Fruit fly (Drosophila melanogaster) whole organism, embryonic: Measurements from ENCODE around the gene Gnpat.

ENCODE experiments used
- Atf3 ChIP-seq: fragments of 200-800 bp; sonication (Bioruptor generic); optimal IDR thresholded peaks from 3 replicates; lab custom pipeline; 2016; ENCODE audit warnings: missing biosample characterization, missing genetic modification characterization
- CG10267 ChIP-seq: fragments of 200-800 bp; sonication (Bioruptor generic); optimal IDR thresholded peaks from 2 replicates; lab custom pipeline; 2018; ENCODE audit warnings: missing biosample characterization, mild to moderate bottlenecking, missing genetic modification characterization, moderate library complexity
- CG10959 ChIP-seq: fragments of 200-800 bp; sonication (Bioruptor generic); IDR thresholded peaks from 2 replicates; pipeline ENCODE4 v1.3.6; 2022; ENCODE audit warnings: missing biosample characterization, missing genetic modification characterization
- CG11398 ChIP-seq: fragments of 200-800 bp; sonication (Bioruptor generic); optimal IDR thresholded peaks from 2 replicates; lab custom pipeline; 2016; ENCODE audit warnings: missing biosample characterization, missing genetic modification characterization
- CG12071 ChIP-seq: fragments of 200-800 bp; sonication (Bioruptor generic); optimal IDR thresholded peaks from 3 replicates; lab custom pipeline; 2018; ENCODE audit warnings: missing biosample characterization, mild to moderate bottlenecking, missing genetic modification characterization
- CG12104 ChIP-seq: fragments of 200-800 bp; sonication (Bioruptor generic); optimal IDR thresholded peaks from 3 replicates; lab custom pipeline; 2016; ENCODE audit warnings: missing biosample characterization, missing genetic modification characterization
- CG12942 ChIP-seq: fragments of 200-800 bp; sonication (Bioruptor generic); optimal IDR thresholded peaks from 3 replicates; lab custom pipeline; 2016; ENCODE audit warnings: missing biosample characterization, missing genetic modification characterization
- CG13775 ChIP-seq: fragments of 200-800 bp; sonication (Bioruptor generic); optimal IDR thresholded peaks from 3 replicates; lab custom pipeline; 2017; ENCODE audit warnings: missing biosample characterization, mild to moderate bottlenecking, missing genetic modification characterization
- CG14667 ChIP-seq: fragments of 200-800 bp; sonication (Bioruptor generic); IDR thresholded peaks from 2 replicates; pipeline ENCODE4 v1.3.6; 2022; ENCODE audit warnings: missing biosample characterization, missing genetic modification characterization
- CG15696 ChIP-seq: fragments of 200-800 bp; sonication (Bioruptor generic); optimal IDR thresholded peaks from 2 replicates; lab custom pipeline; 2019; ENCODE audit warnings: missing biosample characterization, mild to moderate bottlenecking, missing genetic modification characterization, moderate library complexity
- CG1647 ChIP-seq: fragments of 200-800 bp; sonication (Bioruptor generic); optimal IDR thresholded peaks from 3 replicates; lab custom pipeline; 2016; ENCODE audit warnings: missing biosample characterization, missing genetic modification characterization
- CG17359 ChIP-seq: fragments of 200-800 bp; sonication (Bioruptor generic); optimal IDR thresholded peaks from 3 replicates; lab custom pipeline; 2018; ENCODE audit warnings: missing biosample characterization, mild to moderate bottlenecking, missing genetic modification characterization, moderate library complexity
- CG2678 ChIP-seq: fragments of 200-800 bp; sonication (Bioruptor generic); optimal IDR thresholded peaks from 3 replicates; lab custom pipeline; 2019; ENCODE audit warnings: missing biosample characterization, mild to moderate bottlenecking, missing genetic modification characterization, moderate library complexity
- CG34376 ChIP-seq: fragments of 200-800 bp; sonication (Bioruptor generic); optimal IDR thresholded peaks from 2 replicates; lab custom pipeline; 2018; ENCODE audit warnings: missing biosample characterization, mild to moderate bottlenecking, missing genetic modification characterization
- CG4282 ChIP-seq: fragments of 200-800 bp; sonication (Bioruptor generic); optimal IDR thresholded peaks from 2 replicates; lab custom pipeline; 2016; ENCODE audit warnings: missing biosample characterization, missing genetic modification characterization
- CG6765 ChIP-seq: fragments of 200-800 bp; sonication (Bioruptor generic); optimal IDR thresholded peaks from 3 replicates; lab custom pipeline; 2017; ENCODE audit warnings: missing biosample characterization, mild to moderate bottlenecking, missing genetic modification characterization
- CG7357 ChIP-seq: fragments of 200-800 bp; sonication (Bioruptor generic); IDR thresholded peaks from 3 replicates; pipeline ENCODE4 v1.3.6; 2022; ENCODE audit warnings: missing biosample characterization, missing genetic modification characterization
- CG7839 ChIP-seq: fragments of 200-800 bp; sonication (Bioruptor generic); optimal IDR thresholded peaks from 3 replicates; lab custom pipeline; 2018; ENCODE audit warnings: missing biosample characterization, mild to moderate bottlenecking, missing genetic modification characterization, moderate library complexity
- CG7928 ChIP-seq: fragments of 200-800 bp; sonication (Bioruptor generic); optimal IDR thresholded peaks from 2 replicates; lab custom pipeline; 2017; ENCODE audit warnings: missing biosample characterization, mild to moderate bottlenecking, missing genetic modification characterization
- CG8089 ChIP-seq: fragments of 200-800 bp; sonication (Bioruptor generic); optimal IDR thresholded peaks from 3 replicates; lab custom pipeline; 2016; ENCODE audit warnings: missing biosample characterization, missing genetic modification characterization
- CG8478 ChIP-seq: fragments of >200 bp; optimal IDR thresholded peaks from 2 replicates; lab custom pipeline; 2018
- CG8944 ChIP-seq: fragments of 200-800 bp; sonication (Bioruptor generic); optimal IDR thresholded peaks from 3 replicates; lab custom pipeline; 2016; ENCODE audit warnings: missing biosample characterization, missing genetic modification characterization
- CG9609 ChIP-seq: fragments of 200-800 bp; sonication (Bioruptor generic); optimal IDR thresholded peaks from 3 replicates; lab custom pipeline; 2016; ENCODE audit warnings: missing biosample characterization, missing genetic modification characterization
- CoRest ChIP-seq: fragments of 200-800 bp; sonication (Bioruptor generic); optimal IDR thresholded peaks from 3 replicates; lab custom pipeline; 2018; ENCODE audit warnings: missing biosample characterization, mild to moderate bottlenecking, missing genetic modification characterization, moderate library complexity
- Dad ChIP-seq: fragments of 200-800 bp; sonication (Bioruptor generic); optimal IDR thresholded peaks from 3 replicates; lab custom pipeline; 2016; ENCODE audit warnings: missing biosample characterization, missing genetic modification characterization
- Dip2 ChIP-seq: fragments of 200-800 bp; sonication (Bioruptor generic); IDR thresholded peaks from 2 replicates; pipeline ENCODE4 v1.3.6; 2022; ENCODE audit warnings: missing biosample characterization, missing genetic modification characterization
- H15 ChIP-seq: fragments of 200-800 bp; sonication (Bioruptor generic); IDR thresholded peaks from 3 replicates; pipeline ENCODE4 v1.3.6; 2022; ENCODE audit warnings: missing biosample characterization, missing genetic modification characterization
- Hr51 ChIP-seq, 2 experiments: fragments of 200-800 bp; sonication (Bioruptor generic); optimal IDR thresholded peaks; 2 replicates in 1 of 2; 3 replicates in 1 of 2; lab custom pipeline; 2016 to 2018; ENCODE audit warnings: missing biosample characterization in 2 of 2, missing genetic modification characterization in 2 of 2, mild to moderate bottlenecking in 1 of 2, moderate library complexity in 1 of 2
- Oaz ChIP-seq: fragments of 200-800 bp; sonication (Bioruptor generic); IDR thresholded peaks from 2 replicates; pipeline ENCODE4 v1.3.6; 2022; ENCODE audit warnings: missing biosample characterization, missing genetic modification characterization
- Optix ChIP-seq: fragments of 200-800 bp; sonication (Bioruptor generic); IDR thresholded peaks from 3 replicates; pipeline ENCODE4 v1.3.6; 2022; ENCODE audit warnings: missing biosample characterization, missing genetic modification characterization
- Spps ChIP-seq: fragments of 200-800 bp; sonication (Bioruptor generic); optimal IDR thresholded peaks from 2 replicates; lab custom pipeline; 2018; ENCODE audit warnings: missing biosample characterization, mild to moderate bottlenecking, missing genetic modification characterization
- Trl ChIP-seq, 3 experiments: fragments of >200 bp in 2 of 3; fragments of 200-800 bp in 1 of 3; sonication (Bioruptor generic) in 1 of 3; optimal IDR thresholded peaks; 2 replicates in 1 of 3; 3 replicates in 2 of 3; lab custom pipeline; 2016 to 2017; ENCODE audit warnings: missing biosample characterization in 1 of 3, missing genetic modification characterization in 1 of 3
- Xrp1 ChIP-seq: fragments of 200-800 bp; sonication (Bioruptor generic); IDR thresholded peaks from 2 replicates; pipeline ENCODE4 v1.3.6; 2022; ENCODE audit warnings: missing biosample characterization, missing genetic modification characterization
- ac ChIP-seq: fragments of 200-800 bp; sonication (Bioruptor generic); optimal IDR thresholded peaks from 3 replicates; lab custom pipeline; 2017; ENCODE audit warnings: missing biosample characterization, mild to moderate bottlenecking, missing genetic modification characterization
- az2 ChIP-seq: fragments of 200-800 bp; sonication (Bioruptor generic); optimal IDR thresholded peaks from 3 replicates; lab custom pipeline; 2016; ENCODE audit warnings: missing biosample characterization, missing genetic modification characterization
- cas ChIP-seq: fragments of 200-800 bp; sonication (Bioruptor generic); IDR thresholded peaks from 2 replicates; pipeline ENCODE4 v1.3.6; 2022; ENCODE audit warnings: missing biosample characterization, missing genetic modification characterization
- ci ChIP-seq: fragments of 200-800 bp; sonication (Bioruptor generic); IDR thresholded peaks from 3 replicates; pipeline ENCODE4 v1.3.6; 2022; ENCODE audit warnings: missing biosample characterization, missing genetic modification characterization
- insv ChIP-seq, 2 experiments: fragments of 200-800 bp; sonication (Bioruptor generic); optimal IDR thresholded peaks; 3 replicates each; lab custom pipeline; 2016 to 2018; ENCODE audit warnings: missing biosample characterization in 2 of 2, missing genetic modification characterization in 2 of 2
- lmd ChIP-seq: fragments of 200-800 bp; sonication (Bioruptor generic); IDR thresholded peaks from 2 replicates; pipeline ENCODE4 v1.3.6; 2022; ENCODE audit warnings: missing biosample characterization, missing genetic modification characterization
- psq ChIP-seq: fragments of 200-800 bp; sonication (Bioruptor generic); optimal IDR thresholded peaks from 2 replicates; lab custom pipeline; 2017; ENCODE audit warnings: missing biosample characterization, missing genetic modification characterization
- seq ChIP-seq: fragments of 200-800 bp; sonication (Bioruptor generic); IDR thresholded peaks from 2 replicates; pipeline ENCODE4 v1.3.6; 2022; ENCODE audit warnings: missing biosample characterization, missing genetic modification characterization
- sisA ChIP-seq: fragments of 200-800 bp; sonication (Bioruptor generic); IDR thresholded peaks from 2 replicates; pipeline ENCODE4 v1.3.6; 2022; ENCODE audit warnings: missing biosample characterization, missing genetic modification characterization
- slbo ChIP-seq: fragments of 200-800 bp; sonication (Bioruptor generic); IDR thresholded peaks from 2 replicates; pipeline ENCODE4 v1.3.6; 2022; ENCODE audit warnings: missing biosample characterization, missing genetic modification characterization
- sna ChIP-seq: fragments of 200-800 bp; sonication (Bioruptor generic); IDR thresholded peaks from 2 replicates; pipeline ENCODE4 v1.3.6; 2022; ENCODE audit warnings: missing biosample characterization, missing genetic modification characterization; ENCODE audit not compliant: partially characterized antibody
- tap ChIP-seq: fragments of 200-800 bp; optimal IDR thresholded peaks from 3 replicates; lab custom pipeline; 2019; ENCODE audit warnings: missing biosample characterization, mild to moderate bottlenecking, missing genetic modification characterization, moderate library complexity
- tgo ChIP-seq: fragments of 200-800 bp; sonication (Bioruptor generic); IDR thresholded peaks from 3 replicates; pipeline ENCODE4 v1.3.6; 2022; ENCODE audit warnings: missing biosample characterization, missing genetic modification characterization
- twi ChIP-seq: fragments of 200-800 bp; optimal IDR thresholded peaks from 2 replicates; lab custom pipeline; 2019; ENCODE audit warnings: missing biosample characterization, mild to moderate bottlenecking, missing genetic modification characterization, moderate library complexity
- vnd ChIP-seq: fragments of 200-800 bp; sonication (Bioruptor generic); IDR thresholded peaks from 3 replicates; pipeline ENCODE4 v1.3.6; 2022; ENCODE audit warnings: missing biosample characterization, missing genetic modification characterization; ENCODE audit not compliant: partially characterized antibody

The Gnpat gene

dm6 chr3R:25445546-25446400 is 45.0 kb downstream of the Gnpat start (continued):
- TF ChIP-seq CG7357 (GFP tag; lab: Robert Waterston, UW) (peak; percentile 39; the same call in 1 of the 3 replicates), sisA (GFP tag; lab: Robert Waterston, UW) (no peak; the same call in 1 of the 2 replicates), tap (tag; lab: Kevin White, UChicago) (peak; percentile 36), CG6765 (GFP tag; lab: Kevin White, UChicago) (no peak), ci (GFP tag; lab: Robert Waterston, UW) (peak; percentile 84; the same call in 2 of the 3 replicates), Hr51 (GFP tag; optimal IDR thresholded peaks at IDR 0.05; lab: Kevin White, UChicago) (peak; percentile 47 to 68), CG15696 (tag; lab: Kevin White, UChicago) (peak; percentile 70), CG10267 (peak; percentile 55), CG8478 (lab: Kevin White, UChicago) (no peak), CG8089 (peak; percentile 16), insv (GFP tag; optimal IDR thresholded peaks at IDR 0.05; lab: Kevin White, UChicago) (no peak), CG12942 (peak; percentile 24), CoRest (tag; lab: Kevin White, UChicago) (peak; percentile 41), psq (GFP tag; lab: Kevin White, UChicago) (no peak), cas (GFP tag; lab: Robert Waterston, UW) (no peak), CG2678 (tag; lab: Kevin White, UChicago) (peak; percentile 74), CG8944 (GFP tag; lab: Kevin White, UChicago) (peak; percentile 47), az2 (GFP tag; lab: Kevin White, UChicago) (peak; percentile 70), CG9609 (GFP tag; lab: Kevin White, UChicago) (peak; percentile 60), CG7839 (peak; percentile 69), twi (tag; lab: Kevin White, UChicago) (peak; percentile 3), Oaz (GFP tag; lab: Robert Waterston, UW) (no peak), Dad (GFP tag; lab: Kevin White, UChicago) (peak; percentile 42), vnd (0 out of 3 replicates have a peak, but pooled peaks have one; percentile 34), CG14667 (GFP tag; lab: Robert Waterston, UW) (no peak; the same call in 1 of the 2 replicates), H15 (GFP tag; lab: Robert Waterston, UW) (peak; percentile 66; the same call in 1 of the 3 replicates), seq (GFP tag; lab: Robert Waterston, UW) (0 out of 2 replicates have a peak, but pooled peaks have one; percentile 37), lmd (no peak; the same call in 1 of the 2 replicates), Trl (optimal IDR thresholded peaks at IDR 0.05; lab: Kevin White, UChicago) (no peak), Trl (GFP tag; optimal IDR thresholded peaks at IDR 0.05; lab: Kevin White, UChicago) (peak; percentile 21), slbo (peak; percentile 34; the same call in 1 of the 2 replicates), Spps (tag; lab: Kevin White, UChicago) (peak; percentile 79), CG13775 (peak; percentile 51), CG12104 (GFP tag; lab: Kevin White, UChicago) (no peak), tgo (GFP tag; lab: Robert Waterston, UW) (peak; percentile 62), Atf3 (peak; percentile 40), CG4282 (peak; percentile 82), CG11398 (GFP tag; lab: Kevin White, UChicago) (peak; percentile 27), Dip2 (no peak), Optix (peak; percentile 67; the same call in 2 of the 3 replicates), sna (GFP tag; lab: Robert Waterston, UW) (peak; percentile 43; the same call in 1 of the 2 replicates), ac (GFP tag; lab: Kevin White, UChicago) (peak; percentile 41), CG7928 (GFP tag; lab: Kevin White, UChicago) (no peak), CG12071 (no peak), CG17359 (peak; percentile 69), Xrp1 (GFP tag; lab: Robert Waterston, UW) (peak; percentile 90), CG10959 (GFP tag; lab: Robert Waterston, UW) (peak; percentile 65; the same call in 1 of the 2 replicates), CG1647 (GFP tag; lab: Kevin White, UChicago) (no peak), CG34376 (GFP tag; lab: Kevin White, UChicago) (no peak)
